Worm (Caenorhabditis elegans) whole organism, L2 larva: ENCODE data around the gene ubh-4.

Experiments
- C34F6.9 ChIP-seq: fragments of 150-350 bp; optimal IDR thresholded peaks from 2 replicates; lab custom pipeline; 2014; ENCODE audit warnings: missing biosample characterization, missing genetic modification characterization
- F13H6.1 ChIP-seq: sonication (generic microtip); optimal IDR thresholded peaks from 2 replicates; lab custom pipeline; 2016; ENCODE audit warnings: missing genetic modification characterization, missing compliant biosample characterization
- R02D3.7 ChIP-seq: fragments of 150-350 bp; optimal IDR thresholded peaks from 2 replicates; lab custom pipeline; 2014; ENCODE audit warnings: missing biosample characterization, missing genetic modification characterization
- Y55F3AM.14 ChIP-seq: fragments of 200-800 bp; sonication (Bioruptor generic); optimal IDR thresholded peaks from 2 replicates; lab custom pipeline; 2018; ENCODE audit warnings: mild to moderate bottlenecking, missing genetic modification characterization, missing compliant biosample characterization
- ZK546.5 ChIP-seq: sonication (generic microtip); optimal IDR thresholded peaks from 2 replicates; lab custom pipeline; 2017; ENCODE audit warnings: missing biosample characterization, missing genetic modification characterization
- alr-1 ChIP-seq: fragments of 150-350 bp; optimal IDR thresholded peaks from 2 replicates; lab custom pipeline; 2014; ENCODE audit warnings: missing biosample characterization, missing genetic modification characterization
- ama-1 ChIP-seq: fragments of 150-350 bp; optimal IDR thresholded peaks from 2 replicates; lab custom pipeline; 2018; ENCODE audit warnings: inconsistent platforms
- blmp-1 ChIP-seq: sonication (generic microtip); optimal IDR thresholded peaks from 2 replicates; lab custom pipeline; 2017; ENCODE audit warnings: missing genetic modification characterization, mild to moderate bottlenecking, missing compliant biosample characterization, antibody characterized with exemption, moderate library complexity; ENCODE audit not compliant: insufficient read depth
- ceh-16 ChIP-seq: fragments of 150-350 bp; optimal IDR thresholded peaks from 2 replicates; lab custom pipeline; 2014; ENCODE audit warnings: missing biosample characterization, missing genetic modification characterization
- ceh-82 ChIP-seq: fragments of 150-350 bp; optimal IDR thresholded peaks from 2 replicates; lab custom pipeline; 2014; ENCODE audit warnings: missing biosample characterization, missing genetic modification characterization
- crh-2 ChIP-seq: sonication (generic microtip); optimal IDR thresholded peaks from 2 replicates; lab custom pipeline; 2017; ENCODE audit warnings: missing biosample characterization, missing genetic modification characterization
- dmd-4 ChIP-seq: sonication (generic microtip); optimal IDR thresholded peaks from 2 replicates; lab custom pipeline; 2017; ENCODE audit warnings: missing biosample characterization, missing genetic modification characterization
- egl-27 ChIP-seq: sonication (generic microtip); optimal IDR thresholded peaks from 3 replicates; lab custom pipeline; 2017; ENCODE audit warnings: missing biosample characterization, missing genetic modification reagents, missing genetic modification characterization
- elt-1 ChIP-seq: fragments of 150-350 bp; optimal IDR thresholded peaks from 2 replicates; lab custom pipeline; 2014; ENCODE audit warnings: missing biosample characterization, missing genetic modification characterization
- elt-3 ChIP-seq: sonication (generic microtip); optimal IDR thresholded peaks from 2 replicates; lab custom pipeline; 2017; ENCODE audit warnings: missing biosample characterization, missing genetic modification characterization
- fos-1 ChIP-seq: fragments of 150-350 bp; optimal IDR thresholded peaks from 2 replicates; lab custom pipeline; 2014; ENCODE audit warnings: missing biosample characterization, missing genetic modification characterization
- gmeb-1 ChIP-seq: fragments of 150-350 bp; optimal IDR thresholded peaks from 2 replicates; lab custom pipeline; 2014; ENCODE audit warnings: missing biosample characterization, missing genetic modification characterization
- lin-11 ChIP-seq: fragments of 150-350 bp; sonication (generic microtip); optimal IDR thresholded peaks from 2 replicates; lab custom pipeline; 2014; ENCODE audit warnings: missing biosample characterization, missing genetic modification characterization, inconsistent platforms, mixed read lengths
- lin-13 ChIP-seq: fragments of 150-350 bp; optimal IDR thresholded peaks from 2 replicates; lab custom pipeline; 2014; ENCODE audit warnings: missing biosample characterization, missing genetic modification reagents, missing genetic modification characterization
- lsy-2 ChIP-seq, 2 experiments: fragments of 150-350 bp in 1 of 2; sonication (generic microtip) in 1 of 2; optimal IDR thresholded peaks; 2 replicates each; lab custom pipeline; 2014 to 2017; ENCODE audit warnings: missing biosample characterization in 2 of 2, missing genetic modification characterization in 2 of 2
- mab-5 ChIP-seq: fragments of 150-350 bp; optimal IDR thresholded peaks from 2 replicates; lab custom pipeline; 2014; ENCODE audit warnings: missing biosample characterization, missing genetic modification characterization
- mbf-1 ChIP-seq: sonication (generic microtip); optimal IDR thresholded peaks from 2 replicates; lab custom pipeline; 2017; ENCODE audit warnings: missing biosample characterization, missing genetic modification characterization
- mdl-1 ChIP-seq, 2 experiments: fragments of 150-350 bp in 1 of 2; sonication (generic microtip) in 1 of 2; optimal IDR thresholded peaks; 2 replicates each; lab custom pipeline; 2017; ENCODE audit warnings: missing biosample characterization in 2 of 2, missing genetic modification characterization in 2 of 2
- nhr-10 ChIP-seq: sonication (generic microtip); optimal IDR thresholded peaks from 2 replicates; lab custom pipeline; 2017; ENCODE audit warnings: missing biosample characterization, missing genetic modification characterization
- nhr-12 ChIP-seq: fragments of 150-350 bp; optimal IDR thresholded peaks from 2 replicates; lab custom pipeline; 2014; ENCODE audit warnings: missing biosample characterization, missing genetic modification characterization
- nhr-21 ChIP-seq: fragments of 150-350 bp; optimal IDR thresholded peaks from 2 replicates; lab custom pipeline; 2014; ENCODE audit warnings: missing biosample characterization, missing genetic modification characterization
- nhr-23 ChIP-seq: fragments of 150-350 bp; optimal IDR thresholded peaks from 2 replicates; lab custom pipeline; 2014; ENCODE audit warnings: missing biosample characterization, missing genetic modification reagents, missing genetic modification characterization
- nhr-237 ChIP-seq: fragments of 150-350 bp; optimal IDR thresholded peaks from 2 replicates; lab custom pipeline; 2014; ENCODE audit warnings: missing biosample characterization, missing genetic modification characterization
- nhr-77 ChIP-seq: fragments of 150-350 bp; optimal IDR thresholded peaks from 2 replicates; lab custom pipeline; 2014; ENCODE audit warnings: missing biosample characterization, missing genetic modification characterization
- peb-1 ChIP-seq: fragments of 150-350 bp; optimal IDR thresholded peaks from 2 replicates; lab custom pipeline; 2014; ENCODE audit warnings: missing biosample characterization, missing genetic modification characterization
- sem-4 ChIP-seq: fragments of 150-350 bp; optimal IDR thresholded peaks from 2 replicates; lab custom pipeline; 2014; ENCODE audit warnings: missing biosample characterization, missing genetic modification reagents, missing genetic modification characterization
- skn-1 ChIP-seq: sonication (generic microtip); optimal IDR thresholded peaks from 2 replicates; lab custom pipeline; 2017; ENCODE audit warnings: missing biosample characterization, missing genetic modification characterization
- sma-3 ChIP-seq: sonication (generic microtip); optimal IDR thresholded peaks from 2 replicates; lab custom pipeline; 2016; ENCODE audit warnings: missing genetic modification reagents, missing genetic modification characterization, missing compliant biosample characterization
- snpc-4 ChIP-seq: fragments of 150-350 bp; optimal IDR thresholded peaks from 2 replicates; lab custom pipeline; 2014; ENCODE audit warnings: missing biosample characterization, missing genetic modification characterization
- unc-39 ChIP-seq: fragments of 150-350 bp; optimal IDR thresholded peaks from 2 replicates; lab custom pipeline; 2014; ENCODE audit warnings: missing biosample characterization, missing genetic modification characterization
- unc-55 ChIP-seq: fragments of 150-350 bp; sonication (generic microtip); optimal IDR thresholded peaks from 3 replicates; lab custom pipeline; 2014; ENCODE audit warnings: missing biosample characterization, missing genetic modification reagents, missing genetic modification characterization
- unc-62 ChIP-seq: fragments of 150-350 bp; optimal IDR thresholded peaks from 2 replicates; lab custom pipeline; 2014; ENCODE audit warnings: missing biosample characterization, missing genetic modification reagents, missing genetic modification characterization
- zag-1 ChIP-seq: fragments of 150-350 bp; optimal IDR thresholded peaks from 2 replicates; lab custom pipeline; 2014; ENCODE audit warnings: missing biosample characterization, missing genetic modification characterization
- ztf-1 ChIP-seq: fragments of 200-800 bp; sonication (Bioruptor generic); conservative IDR thresholded peaks from 2 replicates; pipeline ENCODE4 v1.3.6; 2022; ENCODE audit warnings: missing genetic modification characterization, missing compliant biosample characterization
- ztf-11 ChIP-seq: sonication (generic microtip); optimal IDR thresholded peaks from 2 replicates; lab custom pipeline; 2017; ENCODE audit warnings: missing biosample characterization, missing genetic modification characterization
- ztf-4 ChIP-seq: fragments of 150-350 bp; optimal IDR thresholded peaks from 2 replicates; lab custom pipeline; 2014; ENCODE audit warnings: missing biosample characterization, missing genetic modification characterization

Gene ubh-4

DNA sequence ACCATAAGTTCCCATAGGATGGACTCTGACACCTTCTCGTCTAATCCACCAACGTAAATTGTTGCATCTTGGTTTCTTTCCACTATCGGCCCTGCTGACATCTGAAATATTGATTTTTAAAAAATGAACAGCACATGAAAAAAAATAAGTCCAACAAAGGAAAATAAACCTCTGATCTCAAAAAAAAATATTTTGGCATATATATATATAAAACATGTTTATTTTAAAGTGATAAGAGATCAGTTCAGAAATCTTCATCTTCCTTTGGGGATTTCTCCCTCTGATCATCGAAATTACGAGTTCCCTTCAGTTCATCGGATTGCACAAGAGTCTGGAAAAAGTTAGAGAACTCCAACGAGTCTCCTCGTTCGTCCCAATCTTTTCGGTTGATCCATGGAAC lies 3.7 kb downstream of the ubh-4 start, which contains the start of gene sap-49:
Gene sap-49, minus strand, starts transcription at position 101 of the 400 bp plus-strand sequence.
- TF ChIP-seq nhr-77 (tag; lab: Kevin White, UChicago) (no peak), zag-1 (no peak)

ce11 chrII:8034617-8035016 lies 4.8 kb downstream of the ubh-4 start:
- TF ChIP-seq unc-39 (tag; lab: Kevin White, UChicago) (no peak), nhr-10 (tag; lab: Kevin White, UChicago) (no peak), alr-1 (tag; lab: Kevin White, UChicago) (no peak), ceh-82 (tag; lab: Kevin White, UChicago) (no peak), unc-55 (GFP tag; lab: Kevin White, UChicago) (no peak), lin-11 (tag; lab: Kevin White, UChicago) (no peak), mab-5 (tag; lab: Kevin White, UChicago) (no peak), mbf-1 (no peak), gmeb-1 (tag; lab: Kevin White, UChicago) (no peak), peb-1 (tag; lab: Kevin White, UChicago) (no peak), skn-1 (tag; lab: Kevin White, UChicago) (no peak), F13H6.1 (tag; lab: Kevin White, UChicago) (no peak), nhr-23 (tag; lab: Kevin White, UChicago) (no peak), nhr-77 (tag; lab: Kevin White, UChicago) (no peak), elt-1 (tag; lab: Kevin White, UChicago) (no peak), blmp-1 (tag; lab: Kevin White, UChicago) (no peak), sem-4 (tag; lab: Kevin White, UChicago) (no peak)

DNA sequence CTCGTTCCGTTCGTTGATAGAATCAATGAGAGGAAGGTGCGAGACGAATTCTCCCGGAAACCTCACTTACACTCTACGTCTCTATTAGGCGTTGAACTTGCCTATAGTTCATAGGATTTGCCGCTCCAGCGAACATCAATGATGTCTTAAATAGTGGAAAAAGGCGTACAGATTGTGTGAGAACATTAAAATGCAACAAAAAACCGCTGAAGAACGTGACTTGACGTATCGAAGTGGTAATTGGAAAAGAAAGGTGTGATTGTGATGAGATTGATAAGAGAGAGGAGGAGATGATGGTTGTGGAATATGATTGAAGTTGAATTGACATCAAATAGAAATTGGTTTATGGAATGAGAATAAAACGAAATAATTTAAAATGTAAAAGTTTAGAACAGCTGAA lies 5.4 kb downstream of the ubh-4 start:
- TF ChIP-seq nhr-237 (tag; lab: Kevin White, UChicago) (no peak), ztf-4 (tag; lab: Kevin White, UChicago) (no peak), fos-1 (tag; lab: Kevin White, UChicago) (peak; percentile 46), F13H6.1 (tag; lab: Kevin White, UChicago) (no peak), nhr-12 (no peak), C34F6.9 (tag; lab: Kevin White, UChicago) (no peak), elt-3 (tag; lab: Kevin White, UChicago) (no peak)
- TF ChIP-seq, all 48 proteins: peak for 1

ce11 chrII:8032657-8033056 lies 6.7 kb downstream of the ubh-4 start, which contains the start of gene nrf-6:
nrf-6 (minus strand) TSS chrII:8032708.
- peak; percentile 56 for TF ChIP-seq fos-1 (tag; lab: Kevin White, UChicago)
- no peak for TF ChIP-seq ztf-1

DNA sequence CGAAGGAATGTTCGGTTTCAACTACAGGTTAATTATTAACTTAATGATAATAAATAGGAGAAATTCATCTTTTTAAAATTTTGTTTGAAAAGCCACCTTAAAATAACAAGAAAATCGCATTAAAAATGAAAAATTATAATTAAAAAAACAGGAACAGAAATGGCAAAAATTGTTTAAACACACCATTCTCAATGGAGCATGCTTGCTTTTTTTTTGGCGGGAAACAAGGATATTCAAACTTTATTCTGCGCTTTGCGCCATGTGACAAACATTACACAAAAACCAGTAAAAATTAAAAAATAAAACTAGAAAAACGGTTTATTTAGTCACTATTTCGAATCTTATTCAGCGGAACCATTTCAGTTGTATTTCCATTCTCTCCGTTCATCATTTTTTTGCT lies 10.7 kb downstream of the ubh-4 start:
- TF ChIP-seq mdl-1 (tag; optimal IDR thresholded peaks at IDR 0.05; lab: Kevin White, UChicago) (no peak), lin-13 (GFP tag; lab: Kevin White, UChicago) (no peak), nhr-21 (tag; lab: Kevin White, UChicago) (no peak), ceh-16 (tag; lab: Kevin White, UChicago) (no peak), nhr-12 (no peak)

DNA sequence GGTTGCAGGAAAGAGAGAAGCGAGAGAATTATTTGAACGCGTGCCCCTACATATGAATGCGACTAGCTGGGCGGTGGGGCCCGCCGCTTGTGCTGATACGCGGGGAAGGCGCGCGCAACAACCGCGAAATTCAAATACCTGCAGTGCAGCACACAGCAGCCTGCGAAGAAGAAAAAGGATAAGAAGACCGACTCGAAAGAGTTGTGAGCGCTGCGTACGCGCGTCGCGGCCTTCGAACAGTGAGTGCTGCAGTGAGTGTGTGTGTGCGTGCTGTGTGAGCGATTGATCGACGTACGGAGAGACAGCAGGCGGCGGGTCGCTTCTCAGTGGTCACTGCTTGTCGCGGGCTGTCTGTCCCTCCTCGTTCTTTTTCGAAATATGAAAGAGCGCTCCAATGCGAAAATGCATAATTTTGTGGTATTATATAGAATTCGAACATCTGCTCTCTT lies 11.1 kb downstream of the ubh-4 start:
- TF ChIP-seq ztf-11 = no peak
- no peak for TF ChIP-seq blmp-1 (tag; lab: Kevin White, UChicago)
- peak; percentile 95 for TF ChIP-seq F13H6.1 (tag; lab: Kevin White, UChicago)
- peak; percentile 45 for TF ChIP-seq ztf-4 (tag; lab: Kevin White, UChicago)
- TF ChIP-seq unc-39 (tag; lab: Kevin White, UChicago) = no peak
- no peak for TF ChIP-seq mab-5 (tag; lab: Kevin White, UChicago)
- peak; percentile 78 for TF ChIP-seq zag-1
- peak; percentile 80 for TF ChIP-seq lin-13 (GFP tag; lab: Kevin White, UChicago)
- peak; percentile 94 for TF ChIP-seq Y55F3AM.14 (GFP tag; lab: Kevin White, UChicago)
- TF ChIP-seq ZK546.5 = peak; percentile 16
- peak; percentile 60 to 79 for TF ChIP-seq lsy-2 (tag; optimal IDR thresholded peaks at IDR 0.05; lab: Kevin White, UChicago)
- no peak for TF ChIP-seq alr-1 (tag; lab: Kevin White, UChicago)
- TF ChIP-seq unc-55 (GFP tag; lab: Kevin White, UChicago) = peak; percentile 80
- peak; percentile 80 for TF ChIP-seq crh-2 (tag; lab: Kevin White, UChicago)
- no peak for TF ChIP-seq nhr-12
- TF ChIP-seq R02D3.7 (tag; lab: Kevin White, UChicago) = no peak
- TF ChIP-seq C34F6.9 (tag; lab: Kevin White, UChicago) = peak; percentile 79
- TF ChIP-seq mdl-1 (tag; optimal IDR thresholded peaks at IDR 0.05; lab: Kevin White, UChicago) = peak in 1 of 2 experiments; percentile 68
- no peak for TF ChIP-seq ama-1 (lab: Kevin White, UChicago)
- TF ChIP-seq dmd-4 (tag; lab: Kevin White, UChicago) = no peak
- TF ChIP-seq unc-62 (GFP tag; lab: Kevin White, UChicago) = peak; percentile 35
- no peak for TF ChIP-seq elt-1 (tag; lab: Kevin White, UChicago)
- peak; percentile 61 for TF ChIP-seq sem-4 (tag; lab: Kevin White, UChicago)
- no peak for TF ChIP-seq skn-1 (tag; lab: Kevin White, UChicago)
- no peak for TF ChIP-seq nhr-237 (tag; lab: Kevin White, UChicago)
- peak; percentile 55 for TF ChIP-seq egl-27 (tag; lab: Kevin White, UChicago)
- TF ChIP-seq sma-3 (GFP tag; lab: Kevin White, UChicago) = peak; percentile 82
- TF ChIP-seq nhr-77 (tag; lab: Kevin White, UChicago) = no peak
- TF ChIP-seq snpc-4 (tag; lab: Kevin White, UChicago) = peak; percentile 70
- TF ChIP-seq ceh-16 (tag; lab: Kevin White, UChicago) = no peak
- TF ChIP-seq nhr-10 (tag; lab: Kevin White, UChicago) = no peak
